Worm (Caenorhabditis elegans) whole organism, late embryonic: ENCODE results near the gene F38A6.5.
A peak's percentile ranks its signal among the peaks of the same experiment; 100 is the strongest.

Source experiments
- C38D4.7 ChIP-seq: fragments of 200-800 bp; sonication (Bioruptor generic); optimal IDR thresholded peaks from 2 replicates; lab custom pipeline; 2018; ENCODE audit warnings: mild to moderate bottlenecking, missing genetic modification characterization, moderate library complexity, missing compliant biosample characterization
- F13H6.1 ChIP-seq: sonication (generic microtip); optimal IDR thresholded peaks from 2 replicates; lab custom pipeline; 2016; ENCODE audit warnings: missing genetic modification characterization, missing compliant biosample characterization
- T23F11.4 ChIP-seq: fragments of 200-800 bp; sonication (Bioruptor generic); optimal IDR thresholded peaks from 2 replicates; lab custom pipeline; 2018; ENCODE audit warnings: mild to moderate bottlenecking, missing genetic modification characterization, missing compliant biosample characterization
- ama-1 ChIP-seq: fragments of 150-350 bp; optimal IDR thresholded peaks from 2 replicates; lab custom pipeline; 2014
- ceh-18 ChIP-seq: sonication (generic microtip); optimal IDR thresholded peaks from 2 replicates; lab custom pipeline; 2016; ENCODE audit warnings: missing genetic modification characterization, missing compliant biosample characterization
- ceh-2 ChIP-seq: sonication (generic microtip); optimal IDR thresholded peaks from 2 replicates; lab custom pipeline; 2016; ENCODE audit warnings: missing genotype, missing genetic modification characterization, missing compliant biosample characterization
- ceh-30 ChIP-seq: fragments of 150-350 bp; optimal IDR thresholded peaks from 2 replicates; lab custom pipeline; 2014; ENCODE audit warnings: missing biosample characterization, missing genetic modification characterization
- ceh-31 ChIP-seq: sonication (generic microtip); optimal IDR thresholded peaks from 2 replicates; lab custom pipeline; 2016; ENCODE audit warnings: missing genetic modification characterization, missing compliant biosample characterization
- ceh-34 ChIP-seq: sonication (generic microtip); optimal IDR thresholded peaks from 2 replicates; lab custom pipeline; 2016; ENCODE audit warnings: mild to moderate bottlenecking, missing genetic modification characterization, missing compliant biosample characterization
- che-1 ChIP-seq: sonication (generic microtip); optimal IDR thresholded peaks from 2 replicates; lab custom pipeline; 2016; ENCODE audit warnings: mild to moderate bottlenecking, missing genetic modification characterization, missing compliant biosample characterization
- dmd-4 ChIP-seq: sonication (generic microtip); optimal IDR thresholded peaks from 2 replicates; lab custom pipeline; 2016; ENCODE audit warnings: borderline replicate concordance, missing genetic modification characterization, missing compliant biosample characterization
- dve-1 ChIP-seq: sonication (generic microtip); optimal IDR thresholded peaks from 2 replicates; lab custom pipeline; 2017; ENCODE audit warnings: antibody characterized with exemption, mild to moderate bottlenecking, missing genetic modification characterization, missing compliant biosample characterization
- fax-1 ChIP-seq: sonication (generic microtip); optimal IDR thresholded peaks from 2 replicates; lab custom pipeline; 2016; ENCODE audit warnings: missing genotype, missing genetic modification characterization, missing compliant biosample characterization
- hlh-13 ChIP-seq: fragments of 200-800 bp; sonication (Bioruptor generic); optimal IDR thresholded peaks from 2 replicates; lab custom pipeline; 2018; ENCODE audit warnings: mild to moderate bottlenecking, missing genetic modification characterization, missing compliant biosample characterization
- hlh-8 ChIP-seq: sonication (generic microtip); optimal IDR thresholded peaks from 2 replicates; lab custom pipeline; 2016; ENCODE audit warnings: missing genotype, missing genetic modification characterization, missing compliant biosample characterization
- mec-3 ChIP-seq: sonication (generic microtip); optimal IDR thresholded peaks from 2 replicates; lab custom pipeline; 2016; ENCODE audit warnings: borderline replicate concordance, missing genetic modification characterization, missing compliant biosample characterization
- nfya-1 ChIP-seq: sonication (generic microtip); optimal IDR thresholded peaks from 2 replicates; lab custom pipeline; 2017; ENCODE audit warnings: missing genetic modification characterization, mild to moderate bottlenecking, missing compliant biosample characterization, antibody characterized with exemption, moderate library complexity
- nhr-232 ChIP-seq: sonication (generic microtip); optimal IDR thresholded peaks from 2 replicates; lab custom pipeline; 2016; ENCODE audit warnings: missing genetic modification characterization, missing compliant biosample characterization
- npax-4 ChIP-seq: sonication (generic microtip); optimal IDR thresholded peaks from 2 replicates; lab custom pipeline; 2016; ENCODE audit warnings: missing genetic modification characterization, missing compliant biosample characterization
- odd-2 ChIP-seq: sonication (generic microtip); optimal IDR thresholded peaks from 2 replicates; lab custom pipeline; 2017; ENCODE audit warnings: antibody characterized with exemption, mild to moderate bottlenecking, missing genetic modification characterization, missing compliant biosample characterization
- pax-1 ChIP-seq: fragments of 150-350 bp; optimal IDR thresholded peaks from 2 replicates; lab custom pipeline; 2014; ENCODE audit warnings: missing biosample characterization, missing genetic modification characterization
- pha-2 ChIP-seq: sonication (generic microtip); optimal IDR thresholded peaks from 2 replicates; lab custom pipeline; 2017; ENCODE audit warnings: mild to moderate bottlenecking, missing genetic modification characterization, missing compliant biosample characterization
- pha-4 ChIP-seq: fragments of 150-350 bp; optimal IDR thresholded peaks from 2 replicates; lab custom pipeline; 2018; ENCODE audit warnings: missing biosample characterization, missing genetic modification reagents, missing genetic modification characterization
- pqm-1 ChIP-seq: sonication (generic microtip); optimal IDR thresholded peaks from 2 replicates; lab custom pipeline; 2016; ENCODE audit warnings: missing genetic modification characterization, missing compliant biosample characterization
- pros-1 ChIP-seq: fragments of 150-350 bp; optimal IDR thresholded peaks from 2 replicates; lab custom pipeline; 2014; ENCODE audit warnings: missing biosample characterization, missing genetic modification reagents, missing genetic modification characterization
- ref-2 ChIP-seq: sonication (generic microtip); optimal IDR thresholded peaks from 2 replicates; lab custom pipeline; 2016; ENCODE audit warnings: missing genetic modification characterization, missing compliant biosample characterization
- sox-4 ChIP-seq: sonication (generic microtip); optimal IDR thresholded peaks from 2 replicates; lab custom pipeline; 2017; ENCODE audit warnings: mild to moderate bottlenecking, missing genetic modification characterization, inconsistent platforms, missing compliant biosample characterization
- tbx-2 ChIP-seq: sonication (generic microtip); optimal IDR thresholded peaks from 2 replicates; lab custom pipeline; 2016; ENCODE audit warnings: missing genetic modification characterization, missing compliant biosample characterization
- unc-42 ChIP-seq: sonication (generic microtip); optimal IDR thresholded peaks from 2 replicates; lab custom pipeline; 2016; ENCODE audit warnings: missing genotype, missing genetic modification characterization, missing compliant biosample characterization
- unc-55 ChIP-seq: sonication (generic microtip); optimal IDR thresholded peaks from 2 replicates; lab custom pipeline; 2017; ENCODE audit warnings: missing biosample characterization, missing genetic modification reagents, missing genetic modification characterization
- ztf-16 ChIP-seq: sonication (generic microtip); optimal IDR thresholded peaks from 2 replicates; lab custom pipeline; 2017; ENCODE audit warnings: missing genetic modification characterization, missing compliant biosample characterization

Gene F38A6.5

ce11 chrV:20749098-20749497 is 24.4 kb downstream of the F38A6.5 start:
- no peak for TF ChIP-seq ceh-30 (tag; lab: Kevin White, UChicago)
- peak; percentile 68 for TF ChIP-seq pha-2 (tag; lab: Kevin White, UChicago)
- peak; percentile 24 for TF ChIP-seq dve-1 (tag; lab: Kevin White, UChicago)
- TF ChIP-seq pros-1 (tag; lab: Kevin White, UChicago): no peak
- peak; percentile 21 for TF ChIP-seq ceh-2 (tag; lab: Kevin White, UChicago)
- peak; percentile 67 for TF ChIP-seq nfya-1 (tag; lab: Kevin White, UChicago)
- TF ChIP-seq nhr-232 (tag; lab: Kevin White, UChicago): no peak
- TF ChIP-seq pax-1: peak; percentile 72
- peak; percentile 21 for TF ChIP-seq ceh-18 (tag; lab: Kevin White, UChicago)
- TF ChIP-seq che-1: no peak
- peak; percentile 29 for TF ChIP-seq ceh-34 (tag; lab: Kevin White, UChicago)
- peak; percentile 89 for TF ChIP-seq pha-4 (tag; lab: Kevin White, UChicago)
- no peak for TF ChIP-seq sox-4 (tag; lab: Kevin White, UChicago)

- TF ChIP-seq dmd-4 (tag; lab: Kevin White, UChicago): no peak
- no peak for TF ChIP-seq nhr-232 (tag; lab: Kevin White, UChicago)
- no peak for TF ChIP-seq pha-2 (tag; lab: Kevin White, UChicago)
- no peak for TF ChIP-seq ceh-30 (tag; lab: Kevin White, UChicago)
- TF ChIP-seq hlh-13 (GFP tag; lab: Kevin White, UChicago): no peak
- TF ChIP-seq che-1: no peak
- TF ChIP-seq ztf-16 (tag; lab: Kevin White, UChicago): no peak
- no peak for TF ChIP-seq dve-1 (tag; lab: Kevin White, UChicago)
- no peak for TF ChIP-seq F13H6.1 (tag; lab: Kevin White, UChicago)
- TF ChIP-seq ama-1 (lab: Kevin White, UChicago): no peak
These were observed 25.6 kb downstream of the F38A6.5 start for ce11 chrV:20747964-20748363.

ce11 chrV:20746805-20747204 is 26.7 kb downstream of the F38A6.5 start:
- TF ChIP-seq mec-3 (tag; lab: Kevin White, UChicago) (no peak), F13H6.1 (tag; lab: Kevin White, UChicago) (no peak), ceh-34 (tag; lab: Kevin White, UChicago) (peak; percentile 84), odd-2 (tag; lab: Kevin White, UChicago) (no peak), pqm-1 (tag; lab: Kevin White, UChicago) (no peak), che-1 (no peak)

ce11 chrV:20745278-20745677 is 28.3 kb downstream of the F38A6.5 start:
- TF ChIP-seq hlh-8 (tag; lab: Kevin White, UChicago) (no peak), unc-55 (GFP tag; lab: Kevin White, UChicago) (no peak), ceh-18 (tag; lab: Kevin White, UChicago) (no peak), ceh-34 (tag; lab: Kevin White, UChicago) (no peak), ceh-31 (tag; lab: Kevin White, UChicago) (no peak), ceh-2 (tag; lab: Kevin White, UChicago) (no peak), C38D4.7 (GFP tag; lab: Kevin White, UChicago) (no peak), npax-4 (tag; lab: Kevin White, UChicago) (no peak), tbx-2 (no peak), fax-1 (tag; lab: Kevin White, UChicago) (no peak), T23F11.4 (no peak), pha-4 (tag; lab: Kevin White, UChicago) (no peak)

ce11 chrV:20744290-20744837 is 29.2 kb downstream of the F38A6.5 start, which contains the start of gene dnj-25:
dnj-25 (minus strand) TSS chrV:20744346.
- TF ChIP-seq unc-42 (tag; lab: Kevin White, UChicago): no peak
- TF ChIP-seq ref-2 (tag; lab: Kevin White, UChicago): no peak
